Worm (Caenorhabditis elegans): ENCODE measurements around the gene C36C9.12.
A peak's percentile ranks its signal among the peaks of the same experiment; 100 is the strongest.
"Not testable (repeated sequence)": the region's sequence is repeated elsewhere in the genome, so short reads cannot be mapped to it uniquely, and the experiment has no call there.

The C36C9.12 gene

ce11 chrX:1689996-1690395 lies at the start of gene C36C9.12:
Gene C36C9.12, minus strand, starts transcription at chrX:1690096.
- not testable (repeated sequence) for TF ChIP-seq nfya-1 (tag; optimal IDR thresholded peaks at IDR 0.05); pha-2 (tag; optimal IDR thresholded peaks at IDR 0.05); mec-3 (tag; optimal IDR thresholded peaks at IDR 0.05; ENCODE audit: borderline replicate concordance)

DNA sequence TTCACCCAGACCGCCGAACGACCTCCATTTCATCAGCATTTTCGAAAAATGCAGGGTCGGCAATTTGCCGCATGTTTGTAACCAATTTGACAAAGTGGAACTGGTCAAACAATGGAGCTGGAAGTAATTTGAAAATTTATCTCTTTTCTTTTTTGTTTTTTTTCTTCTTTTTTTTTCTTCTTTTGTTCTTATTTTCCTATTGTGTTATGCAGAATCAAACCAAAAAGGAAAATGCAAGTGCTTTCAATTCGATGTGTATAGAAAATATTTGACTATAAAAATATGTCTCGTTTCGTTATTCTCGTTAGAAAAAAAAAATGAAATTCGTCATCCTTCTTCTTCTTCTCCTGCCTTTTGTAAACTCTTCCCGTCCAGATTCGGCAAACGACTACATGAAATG lies 47.7 kb upstream of the C36C9.12 start, which contains the start of gene F07G6.10:
F07G6.10 (plus strand) TSS at position 301 of the 400 bp plus-strand sequence.
- TF ChIP-seq unc-42 (tag; optimal IDR thresholded peaks at IDR 0.05) (no peak), ets-4 (tag; optimal IDR thresholded peaks at IDR 0.05) (no peak), T23F11.4 (GFP tag; optimal IDR thresholded peaks at IDR 0.05) (no peak), elt-4 (tag; optimal IDR thresholded peaks at IDR 0.05) (no peak), sdc-2 (tag; optimal IDR thresholded peaks at IDR 0.05) (no peak), sox-2 (GFP tag; IDR thresholded peaks at IDR 0.05) (no peak), Y22D7AL.16 (tag; optimal IDR thresholded peaks at IDR 0.05) (no peak), pros-1 (tag; optimal IDR thresholded peaks at IDR 0.05) (no peak), hlh-6 (tag; optimal IDR thresholded peaks at IDR 0.05) (no peak)

DNA sequence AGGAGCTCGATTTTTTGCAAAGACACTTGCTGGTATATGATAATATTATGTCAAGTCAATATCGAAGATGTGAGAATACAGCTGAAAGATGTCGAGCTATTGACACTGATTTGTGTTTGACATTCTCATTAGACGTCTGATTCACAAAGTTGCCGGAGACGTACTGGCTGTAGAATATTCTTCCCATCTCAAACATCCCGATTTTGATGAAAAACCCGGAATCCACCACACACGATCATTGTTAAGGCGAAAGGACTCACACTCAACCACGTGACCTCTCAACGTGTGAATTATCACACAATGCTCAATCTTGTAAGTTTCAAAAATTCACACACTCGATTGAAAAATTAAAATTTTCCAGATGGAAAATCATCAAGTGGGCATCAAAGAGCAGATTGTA lies 46.0 kb upstream of the C36C9.12 start, which contains the start of gene F07G6.12:
F07G6.12 (plus strand) TSS at position 301 of the 400 bp plus-strand sequence.
- TF ChIP-seq ceh-48 (tag; optimal IDR thresholded peaks at IDR 0.05), result no peak
- TF ChIP-seq hlh-30 (tag; optimal IDR thresholded peaks at IDR 0.05; ENCODE audit: insufficient read depth), result peak; percentile 17

- TF ChIP-seq dmd-4 (tag; optimal IDR thresholded peaks at IDR 0.05; ENCODE audit: borderline replicate concordance), result no peak
- TF ChIP-seq unc-3 (GFP tag; conservative IDR thresholded peaks at IDR 0.05), result no peak
- TF ChIP-seq unc-3 (tag; optimal IDR thresholded peaks at IDR 0.05), result no peak
These were observed 39.7 kb upstream of the C36C9.12 start, which contains the start of gene dgn-3 for ce11 chrX:1729558-1729957. Gene dgn-3, plus strand, starts transcription at chrX:1729858.

- no peak for TF ChIP-seq ceh-24 (tag; optimal IDR thresholded peaks at IDR 0.05)
- TF ChIP-seq pax-1 (tag; optimal IDR thresholded peaks at IDR 0.05), result no peak
- no peak for TF ChIP-seq C38D4.7 (GFP tag; optimal IDR thresholded peaks at IDR 0.05)
- no peak for TF ChIP-seq ceh-19 (GFP tag; optimal IDR thresholded peaks at IDR 0.05)
- no peak for TF ChIP-seq ceh-14 (tag; optimal IDR thresholded peaks at IDR 0.05)
- TF ChIP-seq ceh-2 (tag; optimal IDR thresholded peaks at IDR 0.05), result no peak
- no peak for TF ChIP-seq hlh-15 (tag; optimal IDR thresholded peaks at IDR 0.05)
- no peak for TF ChIP-seq pag-3 (tag; optimal IDR thresholded peaks at IDR 0.05; ENCODE audit: borderline replicate concordance)
- no peak for TF ChIP-seq ceh-9 (tag; optimal IDR thresholded peaks at IDR 0.05)
- TF ChIP-seq dve-1 (tag; optimal IDR thresholded peaks at IDR 0.05), result no peak
- TF ChIP-seq gmeb-2 (tag; optimal IDR thresholded peaks at IDR 0.05), result no peak
- TF ChIP-seq hlh-13 (GFP tag; optimal IDR thresholded peaks at IDR 0.05), result no peak
- no peak for TF ChIP-seq fkh-6 (tag; optimal IDR thresholded peaks at IDR 0.05)
- no peak for TF ChIP-seq tbx-2 (tag; optimal IDR thresholded peaks at IDR 0.05)
These were observed 37.2 kb upstream of the C36C9.12 start, which contains the start of gene F07G6.2 for ce11 chrX:1727056-1727455. Gene F07G6.2, plus strand, starts transcription at chrX:1727356.

- TF ChIP-seq ceh-9 (tag; optimal IDR thresholded peaks at IDR 0.05) (no peak), K09A11.1 (tag; optimal IDR thresholded peaks at IDR 0.05; ENCODE audit: insufficient read depth) (no peak), hlh-15 (tag; optimal IDR thresholded peaks at IDR 0.05) (no peak), C38D4.7 (GFP tag; optimal IDR thresholded peaks at IDR 0.05) (no peak)
These were observed 30.5 kb upstream of the C36C9.12 start, which contains the start of gene F07G6.8 for ce11 chrX:1720359-1720758. Gene F07G6.8, minus strand, starts transcription at chrX:1720459.
